Worm (Caenorhabditis elegans) whole organism, L2 larva: ENCODE measurements around the gene fln-2.

Experiments used
- ZK546.5 ChIP-seq: sonication (generic microtip); optimal IDR thresholded peaks from 2 replicates; lab custom pipeline; 2017; ENCODE audit warnings: missing biosample characterization, missing genetic modification characterization
- aly-2 ChIP-seq: fragments of 150-350 bp; optimal IDR thresholded peaks from 2 replicates; lab custom pipeline; 2014; ENCODE audit warnings: missing biosample characterization, missing genetic modification characterization
- blmp-1 ChIP-seq: sonication (generic microtip); optimal IDR thresholded peaks from 2 replicates; lab custom pipeline; 2017; ENCODE audit warnings: missing genetic modification characterization, mild to moderate bottlenecking, missing compliant biosample characterization, antibody characterized with exemption, moderate library complexity; ENCODE audit not compliant: insufficient read depth
- egl-27 ChIP-seq: sonication (generic microtip); optimal IDR thresholded peaks from 3 replicates; lab custom pipeline; 2017; ENCODE audit warnings: missing biosample characterization, missing genetic modification reagents, missing genetic modification characterization
- lin-39 ChIP-seq: fragments of 150-350 bp; optimal IDR thresholded peaks from 2 replicates; lab custom pipeline; 2014; ENCODE audit warnings: missing biosample characterization, missing genetic modification reagents, missing genetic modification characterization
- lsy-2 ChIP-seq, 2 experiments: fragments of 150-350 bp in 1 of 2; sonication (generic microtip) in 1 of 2; optimal IDR thresholded peaks; 2 replicates each; lab custom pipeline; 2014 to 2017; ENCODE audit warnings: missing biosample characterization in 2 of 2, missing genetic modification characterization in 2 of 2
- nhr-10 ChIP-seq: sonication (generic microtip); optimal IDR thresholded peaks from 2 replicates; lab custom pipeline; 2017; ENCODE audit warnings: missing biosample characterization, missing genetic modification characterization
- nhr-21 ChIP-seq: fragments of 150-350 bp; optimal IDR thresholded peaks from 2 replicates; lab custom pipeline; 2014; ENCODE audit warnings: missing biosample characterization, missing genetic modification characterization
- zag-1 ChIP-seq: fragments of 150-350 bp; optimal IDR thresholded peaks from 2 replicates; lab custom pipeline; 2014; ENCODE audit warnings: missing biosample characterization, missing genetic modification characterization
- ztf-1 ChIP-seq: fragments of 200-800 bp; sonication (Bioruptor generic); conservative IDR thresholded peaks from 2 replicates; pipeline ENCODE4 v1.3.6; 2022; ENCODE audit warnings: missing genetic modification characterization, missing compliant biosample characterization
- ztf-11 ChIP-seq: sonication (generic microtip); optimal IDR thresholded peaks from 2 replicates; lab custom pipeline; 2017; ENCODE audit warnings: missing biosample characterization, missing genetic modification characterization

ce11 chrX:9364082-9364481 lies 33.4 kb upstream of the fln-2 start:
- TF ChIP-seq ztf-1 (no peak), ztf-11 (tag; lab: Kevin White, UChicago) (no peak), aly-2 (no peak), lin-39 (tag; lab: Kevin White, UChicago) (no peak), zag-1 (tag; lab: Kevin White, UChicago) (no peak), nhr-21 (tag; lab: Kevin White, UChicago) (no peak), lsy-2 (tag; optimal IDR thresholded peaks at IDR 0.05; lab: Kevin White, UChicago) (no peak), egl-27 (no peak), ZK546.5 (tag; lab: Kevin White, UChicago) (no peak), nhr-10 (tag; lab: Kevin White, UChicago) (no peak), blmp-1 (tag; lab: Kevin White, UChicago) (no peak)
